Worm (Caenorhabditis elegans): ENCODE measurements around the gene osm-10.
A peak's percentile ranks its signal among the peaks of the same experiment; 100 is the strongest.

The osm-10 gene

DNA sequence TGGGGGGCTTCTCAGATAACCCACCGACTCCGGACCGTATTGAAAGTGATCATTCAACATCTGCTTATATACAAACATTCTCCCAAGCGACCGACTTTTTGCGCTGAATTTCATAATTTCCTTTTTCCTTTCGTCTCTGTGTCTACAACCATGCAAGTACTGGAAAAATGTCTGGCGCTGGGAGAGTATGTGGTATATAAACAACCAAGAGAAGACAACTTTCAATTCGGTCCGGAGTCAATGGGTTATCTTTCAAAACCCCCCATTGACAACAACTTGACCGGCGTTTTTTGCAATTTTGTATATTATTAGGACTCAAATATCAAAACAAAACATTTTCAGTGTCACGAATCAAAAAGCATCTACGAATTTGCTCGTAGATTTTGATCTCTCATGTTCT lies 35.4 kb downstream of the osm-10 start:
- TF ChIP-seq cey-2 (tag; optimal IDR thresholded peaks at IDR 0.05; ENCODE audit: borderline replicate concordance, insufficient read depth) (no peak), daf-19 (GFP tag; conservative IDR thresholded peaks at IDR 0.05) (0 out of 2 replicates have a peak, but pooled peaks have one; percentile 48), dpl-1 (GFP tag; optimal IDR thresholded peaks at IDR 0.05) (peak; percentile 76), ceh-44 (GFP tag; IDR thresholded peaks at IDR 0.05) (no peak), hlh-11 (tag; optimal IDR thresholded peaks at IDR 0.05) (peak; percentile 61), lin-13 (GFP tag; optimal IDR thresholded peaks at IDR 0.05) (peak; percentile 56), T26A8.4 (GFP tag; IDR thresholded peaks at IDR 0.05) (peak; percentile 87), hif-1 (tag; optimal IDR thresholded peaks at IDR 0.05) (peak in 1 of 2 experiments; percentile 61), spr-3 (GFP tag; optimal IDR thresholded peaks at IDR 0.05) (peak; percentile 28), fkh-10 (GFP tag; optimal IDR thresholded peaks at IDR 0.05) (peak; percentile 6), php-3 (GFP tag; IDR thresholded peaks at IDR 0.05) (peak; percentile 70), sdz-12 (GFP tag; optimal IDR thresholded peaks at IDR 0.05) (peak; percentile 74), lin-1 (GFP tag; IDR thresholded peaks at IDR 0.05) (peak; percentile 84), duxl-1 (tag; optimal IDR thresholded peaks at IDR 0.05; ENCODE audit: poor library complexity) (peak; percentile 72), rbr-2 (tag; optimal IDR thresholded peaks at IDR 0.05) (peak; percentile 66), hlh-30 (tag; optimal IDR thresholded peaks at IDR 0.05; ENCODE audit: insufficient read depth) (peak; percentile 60), ztf-11 (tag; optimal IDR thresholded peaks at IDR 0.05) (no peak), dmd-6 (GFP tag; IDR thresholded peaks at IDR 0.05) (peak; percentile 80), mxl-3 (GFP tag; optimal IDR thresholded peaks at IDR 0.05) (peak; percentile 16), lin-29 (GFP tag; IDR thresholded peaks at IDR 0.05) (no peak), pqm-1 (tag; optimal IDR thresholded peaks at IDR 0.05) (peak; percentile 26), zip-2 (tag; optimal IDR thresholded peaks at IDR 0.05) (peak; percentile 89), F26F4.8 (GFP tag; conservative IDR thresholded peaks at IDR 0.05) (0 out of 2 replicates have a peak, but pooled peaks have one; percentile 42), daf-16 (GFP tag; optimal IDR thresholded peaks at IDR 0.05) (peak; percentile 1 to 86), daf-16 (tag; optimal IDR thresholded peaks at IDR 0.05) (peak; percentile 85), nhr-11 (tag; optimal IDR thresholded peaks at IDR 0.05) (peak; percentile 72), lin-38 (GFP tag; IDR thresholded peaks at IDR 0.05) (peak; percentile 84), F49E8.2 (tag; optimal IDR thresholded peaks at IDR 0.05; ENCODE audit: borderline replicate concordance) (no peak), dmd-8 (GFP tag; IDR thresholded peaks at IDR 0.05) (no peak), lsy-2 (tag; optimal IDR thresholded peaks at IDR 0.05) (peak in 1 of 2 experiments; percentile 89), F37D6.2 (tag; optimal IDR thresholded peaks at IDR 0.05) (peak; percentile 38), unc-39 (tag; optimal IDR thresholded peaks at IDR 0.05) (no peak), dmd-9 (GFP tag; IDR thresholded peaks at IDR 0.05) (peak; percentile 67; the same call in 1 of the 2 replicates), dve-1 (tag; optimal IDR thresholded peaks at IDR 0.05; ENCODE audit: insufficient read depth) (peak; percentile 96), saeg-2 (GFP tag; IDR thresholded peaks at IDR 0.05) (no peak), mdt-29 (GFP tag; IDR thresholded peaks at IDR 0.05) (no peak), zfp-3 (GFP tag; conservative IDR thresholded peaks at IDR 0.05) (peak; percentile 57; the same call in 1 of the 2 replicates), T20F7.1 (GFP tag; optimal IDR thresholded peaks at IDR 0.05) (peak; percentile 87), mep-1 (tag; optimal IDR thresholded peaks at IDR 0.05) (peak; percentile 83), nhr-48 (tag; optimal IDR thresholded peaks at IDR 0.05) (peak; percentile 59), gei-8 (GFP tag; optimal IDR thresholded peaks at IDR 0.05) (peak; percentile 37), aly-2 (tag; optimal IDR thresholded peaks at IDR 0.05) (no peak), nhr-6 (tag; optimal IDR thresholded peaks at IDR 0.05) (no peak), tra-1 (GFP tag; IDR thresholded peaks at IDR 0.05) (peak; percentile 79; the same call in 1 of the 2 replicates), egl-27 (tag; optimal IDR thresholded peaks at IDR 0.05) (no peak), nhr-28 (tag; optimal IDR thresholded peaks at IDR 0.05) (peak; percentile 37), lir-3 (tag; optimal IDR thresholded peaks at IDR 0.05) (peak; percentile 4), nhr-77 (tag; optimal IDR thresholded peaks at IDR 0.05) (peak; percentile 90), nhr-102 (tag; optimal IDR thresholded peaks at IDR 0.05) (peak; percentile 83), nhr-41 (GFP tag; IDR thresholded peaks at IDR 0.05) (peak; percentile 56; the same call in 1 of the 2 replicates), ZK546.5 (tag; optimal IDR thresholded peaks at IDR 0.05) (no peak)

All from whole organism, L4 larva.